Worm (Caenorhabditis elegans): ENCODE measurements around the gene K06H7.2.

K06H7.2 gene

ce11 chrIII:8117155-8117554, 23.8 kb downstream of the K06H7.2 start:
- no peak for TF ChIP-seq lin-15B (tag; optimal IDR thresholded peaks at IDR 0.05)
- no peak for TF ChIP-seq ceh-16 (tag; optimal IDR thresholded peaks at IDR 0.05)

- TF ChIP-seq aly-2 (tag; optimal IDR thresholded peaks at IDR 0.05): no peak
- no peak for TF ChIP-seq mml-1 (tag; optimal IDR thresholded peaks at IDR 0.05)
- no peak for TF ChIP-seq nhr-11 (tag; optimal IDR thresholded peaks at IDR 0.05)
- TF ChIP-seq ama-1 (optimal IDR thresholded peaks at IDR 0.05): no peak
- TF ChIP-seq nhr-77 (tag; optimal IDR thresholded peaks at IDR 0.05): no peak
- TF ChIP-seq ceh-28 (tag; optimal IDR thresholded peaks at IDR 0.05): no peak
- no peak for TF ChIP-seq nhr-23 (tag; optimal IDR thresholded peaks at IDR 0.05)
- TF ChIP-seq ceh-9 (tag; optimal IDR thresholded peaks at IDR 0.05): no peak
- TF ChIP-seq ztf-11 (tag; optimal IDR thresholded peaks at IDR 0.05): no peak
- TF ChIP-seq elt-1 (tag; optimal IDR thresholded peaks at IDR 0.05): no peak
- no peak for TF ChIP-seq jun-1 (tag; optimal IDR thresholded peaks at IDR 0.05)
- TF ChIP-seq nhr-76 (tag; optimal IDR thresholded peaks at IDR 0.05): no peak
- TF ChIP-seq fkh-2 (tag; optimal IDR thresholded peaks at IDR 0.05): no peak
- TF ChIP-seq ceh-16 (tag; optimal IDR thresholded peaks at IDR 0.05): no peak
- TF ChIP-seq nhr-43 (tag; optimal IDR thresholded peaks at IDR 0.05; ENCODE audit: poor library complexity, severe bottlenecking): no peak
- no peak for TF ChIP-seq tbx-2 (tag; optimal IDR thresholded peaks at IDR 0.05)
- TF ChIP-seq pqm-1 (tag; optimal IDR thresholded peaks at IDR 0.05): no peak
Measured at ce11 chrIII:8121132-8121531, 27.8 kb downstream of the K06H7.2 start, which contains the start of gene gei-8. Gene gei-8, minus strand, starts transcription at chrIII:8121232.

ce11 chrIII:8121923-8122322, 28.6 kb downstream of the K06H7.2 start:
- TF ChIP-seq ceh-28 (tag; optimal IDR thresholded peaks at IDR 0.05) (no peak), sea-2 (GFP tag; optimal IDR thresholded peaks at IDR 0.05) (no peak), ceh-9 (tag; optimal IDR thresholded peaks at IDR 0.05) (no peak), lsy-12 (tag; optimal IDR thresholded peaks at IDR 0.05) (no peak), ztf-11 (tag; optimal IDR thresholded peaks at IDR 0.05) (no peak), jun-1 (tag; optimal IDR thresholded peaks at IDR 0.05) (no peak)

ce11 chrIII:8124323-8124722, 30.9 kb downstream of the K06H7.2 start:
- TF ChIP-seq nhr-25 (tag; optimal IDR thresholded peaks at IDR 0.05) (peak; percentile 25), hmg-11 (tag; optimal IDR thresholded peaks at IDR 0.05) (peak; percentile 11), nhr-23 (tag; optimal IDR thresholded peaks at IDR 0.05) (peak; percentile 86), fkh-10 (GFP tag; optimal IDR thresholded peaks at IDR 0.05) (peak; percentile 67), tbx-2 (tag; optimal IDR thresholded peaks at IDR 0.05) (no peak), elt-2 (tag; optimal IDR thresholded peaks at IDR 0.05) (peak; percentile 48), mdl-1 (tag; optimal IDR thresholded peaks at IDR 0.05) (peak; percentile 31), lin-39 (tag; optimal IDR thresholded peaks at IDR 0.05) (peak; percentile 20), ama-1 (optimal IDR thresholded peaks at IDR 0.05) (no peak), nhr-67 (tag; optimal IDR thresholded peaks at IDR 0.05) (no peak), snpc-4 (tag; optimal IDR thresholded peaks at IDR 0.05) (peak; percentile 38), nfya-1 (tag; optimal IDR thresholded peaks at IDR 0.05; ENCODE audit: insufficient read depth) (peak; percentile 91), elt-3 (tag; optimal IDR thresholded peaks at IDR 0.05) (no peak), elt-1 (tag; optimal IDR thresholded peaks at IDR 0.05) (peak; percentile 21), lin-15B (tag; optimal IDR thresholded peaks at IDR 0.05) (peak; percentile 37), egl-27 (tag; optimal IDR thresholded peaks at IDR 0.05) (no peak), nhr-237 (tag; optimal IDR thresholded peaks at IDR 0.05) (no peak), nhr-12 (tag; optimal IDR thresholded peaks at IDR 0.05) (no peak), nhr-43 (tag; optimal IDR thresholded peaks at IDR 0.05; ENCODE audit: poor library complexity, severe bottlenecking) (no peak), daf-12 (tag; optimal IDR thresholded peaks at IDR 0.05) (no peak), ZK546.5 (tag; optimal IDR thresholded peaks at IDR 0.05) (no peak), sea-2 (GFP tag; optimal IDR thresholded peaks at IDR 0.05) (no peak), unc-62 (GFP tag; optimal IDR thresholded peaks at IDR 0.05) (no peak), jun-1 (tag; optimal IDR thresholded peaks at IDR 0.05) (peak; percentile 50), egl-5 (tag; optimal IDR thresholded peaks at IDR 0.05) (peak; percentile 89), ceh-16 (tag; optimal IDR thresholded peaks at IDR 0.05) (no peak), pqm-1 (tag; optimal IDR thresholded peaks at IDR 0.05) (peak; percentile 60), pha-4 (tag; optimal IDR thresholded peaks at IDR 0.05) (peak; percentile 79), skn-1 (tag; optimal IDR thresholded peaks at IDR 0.05) (peak; percentile 65), ceh-28 (tag; optimal IDR thresholded peaks at IDR 0.05) (peak; percentile 41), eor-1 (tag; optimal IDR thresholded peaks at IDR 0.05) (no peak)
